Fruit fly (Drosophila melanogaster) whole organism, embryonic: ENCODE measurements around the gene FBXO11.
A peak's percentile ranks its signal among the peaks of the same experiment; 100 is the strongest.

Experiments
- Atf-2 ChIP-seq: fragments of 200-800 bp; sonication (Bioruptor generic); optimal IDR thresholded peaks from 2 replicates; lab custom pipeline; 2016; ENCODE audit warnings: missing biosample characterization, missing genetic modification characterization
- BEAF-32 ChIP-seq: fragments of 200-800 bp; sonication (Bioruptor generic); optimal IDR thresholded peaks from 3 replicates; lab custom pipeline; 2017; ENCODE audit warnings: missing biosample characterization, missing genetic modification characterization, mild to moderate bottlenecking, moderate library complexity, missing genetic modification reagents
- Bteb2 ChIP-seq: fragments of 200-800 bp; sonication (Bioruptor generic); optimal IDR thresholded peaks from 2 replicates; lab custom pipeline; 2016; ENCODE audit warnings: missing biosample characterization, missing genetic modification characterization
- CG1024 ChIP-seq: fragments of 200-800 bp; sonication (Bioruptor generic); IDR thresholded peaks from 2 replicates; pipeline ENCODE4 v1.3.6; 2022; ENCODE audit warnings: missing biosample characterization, missing genetic modification characterization
- CG10565 ChIP-seq: fragments of 200-800 bp; sonication (Bioruptor generic); optimal IDR thresholded peaks from 3 replicates; lab custom pipeline; 2016; ENCODE audit warnings: missing biosample characterization, mild to moderate bottlenecking, missing genetic modification characterization
- CG11085 ChIP-seq: fragments of 200-800 bp; sonication (Bioruptor generic); IDR thresholded peaks from 2 replicates; pipeline ENCODE4 v1.3.6; 2022; ENCODE audit warnings: missing biosample characterization, missing genetic modification characterization
- CG11696 ChIP-seq: fragments of 200-800 bp; sonication (Bioruptor generic); IDR thresholded peaks from 2 replicates; pipeline ENCODE4 v1.3.6; 2022; ENCODE audit warnings: missing biosample characterization, missing genetic modification characterization
- CG12942 ChIP-seq: fragments of 200-800 bp; sonication (Bioruptor generic); optimal IDR thresholded peaks from 3 replicates; lab custom pipeline; 2016; ENCODE audit warnings: missing biosample characterization, missing genetic modification characterization
- CG13624 ChIP-seq: fragments of 200-800 bp; sonication (Bioruptor generic); optimal IDR thresholded peaks from 2 replicates; lab custom pipeline; 2016; ENCODE audit warnings: missing biosample characterization, missing genetic modification characterization
- CG2202 ChIP-seq: fragments of 200-800 bp; sonication (Bioruptor generic); optimal IDR thresholded peaks from 2 replicates; lab custom pipeline; 2018; ENCODE audit warnings: missing biosample characterization, mild to moderate bottlenecking, missing genetic modification characterization
- CG2875 ChIP-seq: fragments of 200-800 bp; sonication (Bioruptor generic); optimal IDR thresholded peaks from 2 replicates; lab custom pipeline; 2017; ENCODE audit warnings: missing biosample characterization, mild to moderate bottlenecking, missing genetic modification characterization, missing genetic modification reagents
- CG30403 ChIP-seq: fragments of 200-800 bp; sonication (Bioruptor generic); optimal IDR thresholded peaks from 3 replicates; lab custom pipeline; 2016; ENCODE audit warnings: missing biosample characterization, missing genetic modification characterization
- CG30431 ChIP-seq: fragments of 200-800 bp; sonication (Bioruptor generic); optimal IDR thresholded peaks from 2 replicates; lab custom pipeline; 2017; ENCODE audit warnings: missing biosample characterization, missing genetic modification characterization
- CG3163 ChIP-seq: fragments of 200-800 bp; sonication (Bioruptor generic); optimal IDR thresholded peaks from 3 replicates; lab custom pipeline; 2016; ENCODE audit warnings: missing biosample characterization, missing genetic modification characterization
- CG3407 ChIP-seq: fragments of 200-800 bp; sonication (Bioruptor generic); optimal IDR thresholded peaks from 2 replicates; lab custom pipeline; 2018; ENCODE audit warnings: missing biosample characterization, mild to moderate bottlenecking, missing genetic modification characterization
- CG4328 ChIP-seq: fragments of 200-800 bp; sonication (Bioruptor generic); optimal IDR thresholded peaks from 3 replicates; lab custom pipeline; 2017; ENCODE audit warnings: missing biosample characterization, missing genetic modification reagents, missing genetic modification characterization
- CG5245 ChIP-seq: fragments of 200-800 bp; sonication (Bioruptor generic); optimal IDR thresholded peaks from 3 replicates; lab custom pipeline; 2016; ENCODE audit warnings: missing biosample characterization, missing genetic modification characterization
- CG5953 ChIP-seq: fragments of 200-800 bp; sonication (Bioruptor generic); IDR thresholded peaks from 2 replicates; pipeline ENCODE4 v1.3.6; 2022; ENCODE audit warnings: missing biosample characterization, missing genetic modification characterization
- CG6791 ChIP-seq: fragments of 200-800 bp; sonication (Bioruptor generic); IDR thresholded peaks from 3 replicates; pipeline ENCODE4 v1.3.6; 2022; ENCODE audit warnings: missing biosample characterization, missing genetic modification characterization; ENCODE audit not compliant: partially characterized antibody
- CG9797 ChIP-seq: fragments of 200-800 bp; sonication (Bioruptor generic); optimal IDR thresholded peaks from 3 replicates; lab custom pipeline; 2018; ENCODE audit warnings: missing biosample characterization, mild to moderate bottlenecking, missing genetic modification characterization
- CoRest ChIP-seq: fragments of 200-800 bp; sonication (Bioruptor generic); optimal IDR thresholded peaks from 3 replicates; lab custom pipeline; 2018; ENCODE audit warnings: missing biosample characterization, mild to moderate bottlenecking, missing genetic modification characterization, moderate library complexity
- Dip2 ChIP-seq: fragments of 200-800 bp; sonication (Bioruptor generic); IDR thresholded peaks from 2 replicates; pipeline ENCODE4 v1.3.6; 2022; ENCODE audit warnings: missing biosample characterization, missing genetic modification characterization
- Doc2 ChIP-seq: fragments of 200-800 bp; sonication (Bioruptor generic); IDR thresholded peaks from 2 replicates; pipeline ENCODE4 v1.3.6; 2022; ENCODE audit warnings: missing biosample characterization, missing genetic modification characterization
- Ets65A ChIP-seq: fragments of 200-800 bp; sonication (Bioruptor generic); peaks from one replicate; lab custom pipeline; 2016; ENCODE audit warnings: missing biosample characterization, missing genetic modification characterization
- Fer2 ChIP-seq: fragments of 200-800 bp; sonication (Bioruptor generic); optimal IDR thresholded peaks from 2 replicates; lab custom pipeline; 2018; ENCODE audit warnings: missing biosample characterization, mild to moderate bottlenecking, missing genetic modification characterization, moderate library complexity
- H15 ChIP-seq: fragments of 200-800 bp; sonication (Bioruptor generic); IDR thresholded peaks from 3 replicates; pipeline ENCODE4 v1.3.6; 2022; ENCODE audit warnings: missing biosample characterization, missing genetic modification characterization
- HLH3B ChIP-seq: fragments of 200-800 bp; sonication (Bioruptor generic); IDR thresholded peaks from 2 replicates; pipeline ENCODE4 v1.3.6; 2022; ENCODE audit warnings: missing biosample characterization, missing genetic modification characterization
- Jarid2 ChIP-seq: fragments of 200-800 bp; sonication (Bioruptor generic); optimal IDR thresholded peaks from 3 replicates; lab custom pipeline; 2017; ENCODE audit warnings: mild to moderate bottlenecking, missing biosample characterization, missing genetic modification reagents, missing genetic modification characterization
- Lpt ChIP-seq: fragments of >200 bp; optimal IDR thresholded peaks from 2 replicates; lab custom pipeline; 2018; ENCODE audit warnings: missing biosample characterization, missing genetic modification characterization
- Neu2 ChIP-seq: fragments of 200-800 bp; sonication (Bioruptor generic); optimal IDR thresholded peaks from 3 replicates; lab custom pipeline; 2016; ENCODE audit warnings: missing biosample characterization, missing genetic modification characterization, borderline replicate concordance
- Nf-YC ChIP-seq: fragments of 200-800 bp; optimal IDR thresholded peaks from 3 replicates; lab custom pipeline; 2019; ENCODE audit warnings: missing biosample characterization, mild to moderate bottlenecking, missing genetic modification characterization, moderate library complexity
- Ptx1 ChIP-seq: fragments of 200-800 bp; sonication (Bioruptor generic); IDR thresholded peaks from 2 replicates; pipeline ENCODE4 v1.3.6; 2022; ENCODE audit warnings: missing biosample characterization, missing genetic modification characterization
- ap ChIP-seq: fragments of 200-800 bp; sonication (Bioruptor generic); IDR thresholded peaks from 2 replicates; pipeline ENCODE4 v1.3.6; 2022; ENCODE audit warnings: missing biosample characterization, missing genetic modification characterization
- emc ChIP-seq: fragments of 200-800 bp; sonication (Bioruptor generic); optimal IDR thresholded peaks from 2 replicates; lab custom pipeline; 2016; ENCODE audit warnings: missing biosample characterization, missing genetic modification characterization
- fu2 ChIP-seq: fragments of 200-800 bp; sonication (Bioruptor generic); optimal IDR thresholded peaks from 2 replicates; lab custom pipeline; 2016; ENCODE audit warnings: missing biosample characterization, missing genetic modification characterization
- hb ChIP-seq: fragments of 200-800 bp; sonication (Bioruptor generic); IDR thresholded peaks from 3 replicates; pipeline ENCODE4 v1.3.6; 2022; ENCODE audit warnings: missing biosample characterization, missing genetic modification characterization; ENCODE audit not compliant: partially characterized antibody
- hbn ChIP-seq: fragments of 200-800 bp; sonication (Bioruptor generic); IDR thresholded peaks from 2 replicates; pipeline ENCODE4 v1.3.6; 2022; ENCODE audit warnings: missing biosample characterization, missing genetic modification characterization; ENCODE audit not compliant: partially characterized antibody
- ken ChIP-seq: fragments of 200-800 bp; sonication (Bioruptor generic); IDR thresholded peaks from 3 replicates; pipeline ENCODE4 v1.3.6; 2022; ENCODE audit warnings: missing biosample characterization, missing genetic modification characterization
- lilli ChIP-seq: fragments of 200-800 bp; sonication (Bioruptor generic); optimal IDR thresholded peaks from 3 replicates; lab custom pipeline; 2016; ENCODE audit warnings: missing biosample characterization, missing genetic modification characterization
- luna ChIP-seq: fragments of 200-800 bp; sonication (Bioruptor generic); optimal IDR thresholded peaks from 2 replicates; lab custom pipeline; 2016; ENCODE audit warnings: missing biosample characterization, missing genetic modification characterization
- mam ChIP-seq: fragments of 200-800 bp; sonication (Bioruptor generic); optimal IDR thresholded peaks from 3 replicates; lab custom pipeline; 2016; ENCODE audit warnings: missing biosample characterization, missing genetic modification characterization
- oc ChIP-seq: fragments of 200-800 bp; sonication (Bioruptor generic); optimal IDR thresholded peaks from 2 replicates; lab custom pipeline; 2018; ENCODE audit warnings: missing biosample characterization, mild to moderate bottlenecking, missing genetic modification characterization, moderate library complexity
- psq ChIP-seq: fragments of 200-800 bp; sonication (Bioruptor generic); optimal IDR thresholded peaks from 2 replicates; lab custom pipeline; 2017; ENCODE audit warnings: missing biosample characterization, missing genetic modification characterization
- ro ChIP-seq: fragments of 200-800 bp; sonication (Bioruptor generic); IDR thresholded peaks from 2 replicates; pipeline ENCODE4 v1.3.6; 2022; ENCODE audit warnings: missing biosample characterization, missing genetic modification characterization
- sd ChIP-seq: fragments of 200-800 bp; sonication (Bioruptor generic); optimal IDR thresholded peaks from 3 replicates; lab custom pipeline; 2018; ENCODE audit warnings: missing biosample characterization, mild to moderate bottlenecking, missing genetic modification characterization, moderate library complexity
- seq ChIP-seq: fragments of 200-800 bp; sonication (Bioruptor generic); IDR thresholded peaks from 2 replicates; pipeline ENCODE4 v1.3.6; 2022; ENCODE audit warnings: missing biosample characterization, missing genetic modification characterization
- sima ChIP-seq: fragments of 200-800 bp; sonication (Bioruptor generic); optimal IDR thresholded peaks from 2 replicates; lab custom pipeline; 2016; ENCODE audit warnings: missing biosample characterization, missing genetic modification characterization
- ssp ChIP-seq: fragments of 200-800 bp; sonication (Bioruptor generic); IDR thresholded peaks from 2 replicates; pipeline ENCODE4 v1.3.6; 2022; ENCODE audit warnings: missing biosample characterization, missing genetic modification characterization
- tll ChIP-seq, 2 experiments: fragments of 200-800 bp in 1 of 2; fragments of >200 bp in 1 of 2; sonication (Bioruptor generic) in 1 of 2; optimal IDR thresholded peaks; 2 replicates each; lab custom pipeline; 2017 to 2019; ENCODE audit warnings: missing biosample characterization in 2 of 2, missing genetic modification characterization in 2 of 2, mild to moderate bottlenecking in 1 of 2, moderate library complexity in 1 of 2
- vfl ChIP-seq: fragments of 200-800 bp; sonication (Bioruptor generic); optimal IDR thresholded peaks from 2 replicates; lab custom pipeline; 2016; ENCODE audit warnings: missing biosample characterization, missing genetic modification characterization
- wdn ChIP-seq: fragments of 200-800 bp; sonication (Bioruptor generic); IDR thresholded peaks from 2 replicates; pipeline ENCODE4 v1.3.6; 2022; ENCODE audit warnings: missing biosample characterization, missing genetic modification characterization

The FBXO11 gene

dm6 chr3R:9771519-9771972 is 37.6 kb downstream of the FBXO11 start, which contains the start of gene CG9471:
Gene CG9471, minus strand, starts transcription at chr3R:9771542.
- TF ChIP-seq hbn (no peak), H15 (GFP tag; lab: Robert Waterston, UW) (peak; percentile 94), wdn (GFP tag; lab: Robert Waterston, UW) (peak; percentile 89), sd (tag; lab: Kevin White, UChicago) (peak; percentile 90), CG11696 (GFP tag; lab: Robert Waterston, UW) (peak; percentile 84), Dip2 (GFP tag; lab: Robert Waterston, UW) (peak; percentile 25; the same call in 1 of the 2 replicates), CG5245 (peak; percentile 77), Fer2 (tag; lab: Kevin White, UChicago) (peak; percentile 85), fu2 (peak; percentile 90), oc (tag; lab: Kevin White, UChicago) (peak; percentile 83), mam (peak; percentile 95), ssp (GFP tag; lab: Robert Waterston, UW) (peak; percentile 77), vfl (peak; percentile 82), CG5953 (peak; percentile 83), tll (GFP tag; optimal IDR thresholded peaks at IDR 0.05; lab: Kevin White, UChicago) (no peak), Doc2 (GFP tag; lab: Robert Waterston, UW) (peak; percentile 79), ro (peak; percentile 74), luna (GFP tag; lab: Kevin White, UChicago) (peak; percentile 72), Lpt (no peak), CG3407 (GFP tag; lab: Kevin White, UChicago) (peak; percentile 75), Ets65A (peak; percentile 97), Ptx1 (peak; percentile 96), Bteb2 (peak; percentile 93), CG12942 (GFP tag; lab: Kevin White, UChicago) (peak; percentile 88), ap (GFP tag; lab: Robert Waterston, UW) (peak; percentile 90), CG2202 (peak; percentile 76), sima (GFP tag; lab: Kevin White, UChicago) (peak; percentile 7), CG2875 (GFP tag; lab: Kevin White, UChicago) (peak; percentile 78), Neu2 (peak; percentile 65), Nf-YC (tag; lab: Kevin White, UChicago) (peak; percentile 82), CG9797 (GFP tag; lab: Kevin White, UChicago) (no peak), psq (GFP tag; lab: Kevin White, UChicago) (peak; percentile 57), BEAF-32 (GFP tag; lab: Kevin White, UChicago) (peak; percentile 37), seq (GFP tag; lab: Robert Waterston, UW) (peak; percentile 92), ken (GFP tag; lab: Robert Waterston, UW) (peak; percentile 77), CG10565 (GFP tag; lab: Kevin White, UChicago) (peak; percentile 64), Jarid2 (GFP tag; lab: Kevin White, UChicago) (peak; percentile 62), CG30403 (GFP tag; lab: Kevin White, UChicago) (peak; percentile 93), CG4328 (GFP tag; lab: Kevin White, UChicago) (peak; percentile 83), CG6791 (GFP tag; lab: Robert Waterston, UW) (no peak), HLH3B (GFP tag; lab: Robert Waterston, UW) (peak; percentile 94), CoRest (tag; lab: Kevin White, UChicago) (peak; percentile 91), CG30431 (GFP tag; lab: Kevin White, UChicago) (peak; percentile 72), CG3163 (GFP tag; lab: Kevin White, UChicago) (peak; percentile 57), CG11085 (peak; percentile 86), hb (GFP tag; lab: Robert Waterston, UW) (no peak), CG13624 (peak; percentile 90), CG1024 (GFP tag; lab: Robert Waterston, UW) (peak; percentile 56; the same call in 1 of the 2 replicates), Atf-2 (peak; percentile 82), lilli (GFP tag; lab: Kevin White, UChicago) (peak; percentile 96), emc (GFP tag; lab: Kevin White, UChicago) (peak; percentile 70)
